Worm (Caenorhabditis elegans) whole organism, L4 larva: ENCODE measurements around the gene T05C7.5.
A peak's percentile ranks its signal among the peaks of the same experiment; 100 is the strongest.
"Not testable (repeated sequence)": the region's sequence is repeated elsewhere in the genome, so short reads cannot be mapped to it uniquely, and the experiment has no call there.

ENCODE experiments used
- D1046.2 ChIP-seq: fragments of 200-800 bp; sonication (Bioruptor generic); IDR thresholded peaks from 2 replicates; pipeline ENCODE4 v1.3.6; 2022; ENCODE audit warnings: missing genetic modification characterization, missing compliant biosample characterization
- F37D6.2 ChIP-seq: sonication (generic microtip); optimal IDR thresholded peaks from 2 replicates; lab custom pipeline; 2016; ENCODE audit warnings: mild to moderate bottlenecking, missing genetic modification characterization, missing compliant biosample characterization
- F44E2.7 ChIP-seq: fragments of 200-800 bp; sonication (Bioruptor generic); IDR thresholded peaks from 2 replicates; pipeline ENCODE4 v2.1.2; 2022; ENCODE audit warnings: missing genetic modification characterization, missing compliant biosample characterization
- F49E8.2 ChIP-seq: sonication (generic microtip); optimal IDR thresholded peaks from 2 replicates; lab custom pipeline; 2016; ENCODE audit warnings: missing compliant biosample characterization, mild to moderate bottlenecking, missing genetic modification characterization, borderline replicate concordance
- T26A8.4 ChIP-seq: fragments of 200-800 bp; sonication (Bioruptor generic); IDR thresholded peaks from 2 replicates; pipeline ENCODE4 v1.3.6; 2022; ENCODE audit warnings: missing genetic modification characterization, missing compliant biosample characterization
- Y105C5A.15 ChIP-seq: fragments of 200-800 bp; sonication (Bioruptor generic); IDR thresholded peaks from 2 replicates; pipeline ENCODE4 v1.3.6; 2022; ENCODE audit warnings: missing genetic modification characterization, missing compliant biosample characterization
- Y75B8A.6 ChIP-seq: fragments of 200-800 bp; sonication (Bioruptor generic); IDR thresholded peaks from 2 replicates; pipeline ENCODE4 v1.3.6; 2022; ENCODE audit warnings: missing genetic modification reagents, missing genetic modification characterization, missing compliant biosample characterization
- aly-2 ChIP-seq: sonication (generic microtip); optimal IDR thresholded peaks from 2 replicates; lab custom pipeline; 2018; ENCODE audit warnings: missing biosample characterization, missing genetic modification characterization
- arid-1 ChIP-seq: fragments of 200-800 bp; sonication (Bioruptor generic); conservative IDR thresholded peaks from 2 replicates; pipeline ENCODE4 v1.3.6; 2022; ENCODE audit warnings: missing genetic modification reagents, missing genetic modification characterization, missing compliant biosample characterization
- attf-4 ChIP-seq: sonication (generic microtip); optimal IDR thresholded peaks from 3 replicates; lab custom pipeline; 2017; ENCODE audit warnings: missing biosample characterization, missing genetic modification characterization
- ceh-62 ChIP-seq: sonication (generic microtip); optimal IDR thresholded peaks from 2 replicates; lab custom pipeline; 2017; ENCODE audit warnings: missing biosample characterization, missing genetic modification characterization
- ces-1 ChIP-seq: fragments of 150-350 bp; sonication (generic microtip); optimal IDR thresholded peaks from 4 replicates; lab custom pipeline; 2014; ENCODE audit warnings: missing biosample characterization, missing genetic modification reagents, missing genetic modification characterization
- cey-2 ChIP-seq: sonication (generic microtip); optimal IDR thresholded peaks from 3 replicates; lab custom pipeline; 2017; ENCODE audit warnings: missing genetic modification characterization, mild to moderate bottlenecking, missing compliant biosample characterization, antibody characterized with exemption, borderline replicate concordance; ENCODE audit not compliant: insufficient read depth
- daf-19 ChIP-seq: fragments of 200-800 bp; sonication (Bioruptor generic); conservative IDR thresholded peaks from 2 replicates; pipeline ENCODE4 v1.3.6; 2022; ENCODE audit warnings: missing genetic modification characterization, missing compliant biosample characterization
- daf-8 ChIP-seq: fragments of 200-800 bp; sonication (Bioruptor generic); IDR thresholded peaks from 2 replicates; pipeline ENCODE4 v1.3.6; 2022; ENCODE audit warnings: missing genetic modification characterization, missing compliant biosample characterization
- dmd-8 ChIP-seq: fragments of 200-800 bp; sonication (Bioruptor generic); IDR thresholded peaks from 2 replicates; pipeline ENCODE4 v1.3.6; 2022; ENCODE audit warnings: missing genetic modification characterization, missing compliant biosample characterization
- dpl-1 ChIP-seq: fragments of 150-350 bp; optimal IDR thresholded peaks from 2 replicates; lab custom pipeline; 2014; ENCODE audit warnings: missing biosample characterization, missing genetic modification reagents, missing genetic modification characterization
- dve-1 ChIP-seq: sonication (generic microtip); optimal IDR thresholded peaks from 2 replicates; lab custom pipeline; 2017; ENCODE audit warnings: antibody characterized with exemption, mild to moderate bottlenecking, missing genetic modification characterization, missing compliant biosample characterization; ENCODE audit not compliant: insufficient read depth
- egl-27 ChIP-seq: sonication (generic microtip); optimal IDR thresholded peaks from 3 replicates; lab custom pipeline; 2017; ENCODE audit warnings: missing biosample characterization, missing genetic modification reagents, missing genetic modification characterization
- gei-8 ChIP-seq: fragments of 200-800 bp; sonication (Bioruptor generic); optimal IDR thresholded peaks from 2 replicates; lab custom pipeline; 2018; ENCODE audit warnings: mild to moderate bottlenecking, missing genetic modification characterization, missing compliant biosample characterization
- hif-1 ChIP-seq, 2 experiments: sonication (generic microtip); optimal IDR thresholded peaks; 2 replicates each; lab custom pipeline; 2016 to 2017; ENCODE audit warnings: missing compliant biosample characterization in 2 of 2, missing genetic modification characterization in 2 of 2, missing genetic modification reagents in 2 of 2, missing genotype in 2 of 2, mild to moderate bottlenecking in 1 of 2
- jun-1 ChIP-seq: fragments of 150-350 bp; optimal IDR thresholded peaks from 2 replicates; lab custom pipeline; 2014; ENCODE audit warnings: missing biosample characterization, missing genetic modification reagents, missing genetic modification characterization
- lim-7 ChIP-seq: fragments of 200-800 bp; sonication (Bioruptor generic); IDR thresholded peaks from 2 replicates; pipeline ENCODE4 v1.3.6; 2022; ENCODE audit warnings: missing genetic modification characterization, missing compliant biosample characterization
- lin-1 ChIP-seq: fragments of 200-800 bp; sonication (Bioruptor generic); IDR thresholded peaks from 2 replicates; pipeline ENCODE4 v1.3.6; 2022; ENCODE audit warnings: missing genetic modification reagents, missing genetic modification characterization, missing compliant biosample characterization
- lin-38 ChIP-seq: fragments of 200-800 bp; sonication (Bioruptor generic); IDR thresholded peaks from 2 replicates; pipeline ENCODE4 v1.3.6; 2022; ENCODE audit warnings: missing genetic modification reagents, missing genetic modification characterization, missing compliant biosample characterization
- lsy-2 ChIP-seq, 2 experiments: fragments of 150-350 bp in 1 of 2; sonication (generic microtip) in 1 of 2; optimal IDR thresholded peaks; 2 replicates each; lab custom pipeline; 2014 to 2017; ENCODE audit warnings: missing biosample characterization in 2 of 2, missing genetic modification characterization in 2 of 2
- madf-5 ChIP-seq, 2 experiments: fragments of 200-800 bp; sonication (Bioruptor generic); IDR thresholded peaks; 2 replicates each; pipeline ENCODE4 v1.3.6; 2022; ENCODE audit warnings: missing compliant biosample characterization in 2 of 2, missing genetic modification characterization in 2 of 2
- mdt-29 ChIP-seq: fragments of 200-800 bp; sonication (Bioruptor generic); IDR thresholded peaks from 2 replicates; pipeline ENCODE4 v1.3.6; 2022; ENCODE audit warnings: missing genetic modification reagents, missing genetic modification characterization, missing compliant biosample characterization
- mes-2 ChIP-seq: sonication (generic microtip); optimal IDR thresholded peaks from 2 replicates; lab custom pipeline; 2016; ENCODE audit warnings: missing genotype, mild to moderate bottlenecking, missing genetic modification characterization, missing compliant biosample characterization; ENCODE audit not compliant: poor library complexity, severe bottlenecking
- nhr-10 ChIP-seq: fragments of 150-350 bp; optimal IDR thresholded peaks from 2 replicates; lab custom pipeline; 2014; ENCODE audit warnings: missing biosample characterization, missing genetic modification characterization
- nhr-111 ChIP-seq: fragments of 200-800 bp; sonication (Bioruptor generic); optimal IDR thresholded peaks from 2 replicates; lab custom pipeline; 2018; ENCODE audit warnings: mild to moderate bottlenecking, missing genetic modification characterization, missing compliant biosample characterization
- nhr-41 ChIP-seq: fragments of 200-800 bp; sonication (Bioruptor generic); IDR thresholded peaks from 2 replicates; pipeline ENCODE4 v1.3.6; 2022; ENCODE audit warnings: missing genetic modification reagents, missing genetic modification characterization, missing compliant biosample characterization
- nhr-42 ChIP-seq: fragments of 200-800 bp; sonication (Bioruptor generic); IDR thresholded peaks from 2 replicates; pipeline ENCODE4 v1.3.6; 2022; ENCODE audit warnings: missing genetic modification characterization, missing compliant biosample characterization
- nhr-6 ChIP-seq: fragments of 150-350 bp; optimal IDR thresholded peaks from 2 replicates; lab custom pipeline; 2014; ENCODE audit warnings: missing biosample characterization, missing genetic modification characterization
- nhr-76 ChIP-seq: fragments of 150-350 bp; optimal IDR thresholded peaks from 2 replicates; lab custom pipeline; 2014; ENCODE audit warnings: missing biosample characterization, missing genetic modification characterization
- nhr-77 ChIP-seq: fragments of 150-350 bp; optimal IDR thresholded peaks from 2 replicates; lab custom pipeline; 2014; ENCODE audit warnings: missing biosample characterization, missing genetic modification characterization
- pha-4 ChIP-seq, 2 experiments: fragments of 150-350 bp in 1 of 2; fragments of 200-800 bp in 1 of 2; sonication (Bioruptor generic) in 1 of 2; IDR thresholded peaks in 1 of 2; optimal IDR thresholded peaks in 1 of 2; 2 replicates each; pipeline versions ENCODE4 v1.3.6 to Lab custom; 2014 to 2022; ENCODE audit warnings: missing genetic modification characterization in 2 of 2, missing genetic modification reagents in 2 of 2, missing biosample characterization in 1 of 2, missing compliant biosample characterization in 1 of 2
- php-3 ChIP-seq: fragments of 200-800 bp; sonication (Bioruptor generic); IDR thresholded peaks from 2 replicates; pipeline ENCODE4 v1.3.6; 2022; ENCODE audit warnings: missing genetic modification reagents, missing genetic modification characterization, missing compliant biosample characterization
- pqm-1 ChIP-seq: sonication (generic microtip); optimal IDR thresholded peaks from 2 replicates; lab custom pipeline; 2017; ENCODE audit warnings: missing biosample characterization, missing genetic modification characterization
- saeg-2 ChIP-seq: fragments of 200-800 bp; sonication (Bioruptor generic); IDR thresholded peaks from 2 replicates; pipeline ENCODE4 v1.3.6; 2022; ENCODE audit warnings: missing genetic modification reagents, missing genetic modification characterization, missing compliant biosample characterization
- spr-1 ChIP-seq: sonication (generic microtip); optimal IDR thresholded peaks from 2 replicates; lab custom pipeline; 2016; ENCODE audit warnings: mild to moderate bottlenecking, missing genetic modification characterization, missing compliant biosample characterization
- spr-3 ChIP-seq: fragments of 200-800 bp; sonication (Bioruptor generic); optimal IDR thresholded peaks from 2 replicates; lab custom pipeline; 2018; ENCODE audit warnings: mild to moderate bottlenecking, missing genetic modification characterization, missing compliant biosample characterization
- zfp-3 ChIP-seq: fragments of 200-800 bp; sonication (Bioruptor generic); conservative IDR thresholded peaks from 2 replicates; pipeline ENCODE4 v1.3.6; 2022; ENCODE audit warnings: missing genetic modification reagents, missing genetic modification characterization, missing compliant biosample characterization
- zip-2 ChIP-seq: fragments of 150-350 bp; optimal IDR thresholded peaks from 2 replicates; lab custom pipeline; 2014; ENCODE audit warnings: missing biosample characterization, missing genetic modification characterization
- ztf-11 ChIP-seq: fragments of 150-350 bp; optimal IDR thresholded peaks from 2 replicates; lab custom pipeline; 2014; ENCODE audit warnings: missing biosample characterization, missing genetic modification characterization

The T05C7.5 gene

ce11 chrIV:61448-61847 lies 2.7 kb upstream of the T05C7.5 start, which contains the start of gene T05C7.7:
T05C7.7 (plus strand) TSS chrIV:61748.
- not testable (repeated sequence) for TF ChIP-seq dve-1 (tag; lab: Kevin White, UChicago); lin-1 (GFP tag; lab: Robert Waterston, UW); nhr-42 (GFP tag; lab: Robert Waterston, UW)

DNA sequence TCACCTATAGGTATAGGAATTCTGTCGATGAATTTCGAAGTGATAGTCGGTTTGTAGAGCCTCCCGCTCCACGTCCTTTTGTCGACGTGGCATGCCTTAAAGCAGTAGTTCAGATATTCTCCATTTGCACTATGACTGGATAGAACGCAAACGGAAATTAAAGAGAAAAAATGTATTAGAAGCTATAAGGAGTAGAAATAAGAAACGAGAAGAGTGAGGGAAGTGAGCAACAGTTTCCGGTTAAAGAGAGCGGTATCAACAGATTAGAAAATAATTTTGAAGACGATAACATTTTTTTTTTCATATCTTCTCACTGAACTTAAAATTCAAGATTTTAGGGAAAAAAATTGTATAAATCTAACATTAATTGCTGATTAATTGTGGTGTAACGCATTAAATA lies 5.2 kb downstream of the T05C7.5 start, which contains the start of gene T05C7.4:
Gene T05C7.4, minus strand, starts transcription at position 101 of the 400 bp plus-strand sequence.
- no peak for TF ChIP-seq php-3
- no peak for TF ChIP-seq daf-19 (GFP tag; lab: Robert Waterston, UW)
- no peak for TF ChIP-seq lsy-2 (tag; optimal IDR thresholded peaks at IDR 0.05; lab: Kevin White, UChicago)
- no peak for TF ChIP-seq mdt-29
- no peak for TF ChIP-seq nhr-6 (tag; lab: Kevin White, UChicago)

- TF ChIP-seq jun-1 (tag; lab: Kevin White, UChicago): no peak
- TF ChIP-seq daf-8 (GFP tag; lab: Robert Waterston, UW): no peak
- peak in 1 of 2 experiments; percentile 42 for TF ChIP-seq hif-1 (tag; optimal IDR thresholded peaks at IDR 0.05; lab: Kevin White, UChicago)
- no peak for TF ChIP-seq saeg-2 (GFP tag; lab: Robert Waterston, UW)
- no peak for TF ChIP-seq zfp-3 (GFP tag; lab: Robert Waterston, UW)
- no peak for TF ChIP-seq F44E2.7 (GFP tag; lab: Robert Waterston, UW)
- TF ChIP-seq ztf-11 (tag; lab: Kevin White, UChicago): no peak
- TF ChIP-seq zip-2 (tag; lab: Kevin White, UChicago): no peak
- TF ChIP-seq nhr-10 (tag; lab: Kevin White, UChicago): no peak
- TF ChIP-seq dpl-1 (GFP tag; lab: Kevin White, UChicago): peak; percentile 29
- TF ChIP-seq spr-1 (tag; lab: Kevin White, UChicago): no peak
- TF ChIP-seq dmd-8 (GFP tag; lab: Robert Waterston, UW): no peak
- no peak for TF ChIP-seq spr-3
- TF ChIP-seq nhr-6 (tag; lab: Kevin White, UChicago): no peak
- no peak for TF ChIP-seq nhr-41 (GFP tag; lab: Robert Waterston, UW)
- TF ChIP-seq attf-4 (tag; lab: Kevin White, UChicago): no peak
- TF ChIP-seq egl-27: no peak
- TF ChIP-seq dve-1 (tag; lab: Kevin White, UChicago): peak; percentile 73
- TF ChIP-seq pqm-1: peak; percentile 31
- TF ChIP-seq mdt-29: no peak
- no peak for TF ChIP-seq cey-2 (tag; lab: Kevin White, UChicago)
- no peak for TF ChIP-seq ceh-62 (tag; lab: Kevin White, UChicago)
- TF ChIP-seq arid-1 (GFP tag; lab: Robert Waterston, UW): no peak
- TF ChIP-seq D1046.2: no peak
- TF ChIP-seq nhr-77 (tag; lab: Kevin White, UChicago): peak; percentile 27
- no peak for TF ChIP-seq Y105C5A.15 (GFP tag; lab: Robert Waterston, UW)
- no peak for TF ChIP-seq nhr-42 (GFP tag; lab: Robert Waterston, UW)
- no peak for TF ChIP-seq lim-7 (GFP tag; lab: Robert Waterston, UW)
- TF ChIP-seq Y75B8A.6 (GFP tag; lab: Robert Waterston, UW): no peak
- TF ChIP-seq gei-8 (GFP tag; lab: Kevin White, UChicago): no peak
- TF ChIP-seq lsy-2 (tag; optimal IDR thresholded peaks at IDR 0.05; lab: Kevin White, UChicago): peak in 1 of 2 experiments; percentile 21
- no peak for TF ChIP-seq pha-4 (GFP tag; IDR thresholded peaks at IDR 0.05; lab: Robert Waterston, UW)
- TF ChIP-seq pha-4 (tag; optimal IDR thresholded peaks at IDR 0.05; lab: Kevin White, UChicago): peak; percentile 14
- TF ChIP-seq nhr-111 (GFP tag; lab: Kevin White, UChicago): no peak
- TF ChIP-seq aly-2 (tag; lab: Kevin White, UChicago): no peak
- no peak for TF ChIP-seq F37D6.2 (tag; lab: Kevin White, UChicago)
- no peak for TF ChIP-seq F49E8.2 (tag; lab: Kevin White, UChicago)
- no peak for TF ChIP-seq T26A8.4
- no peak for TF ChIP-seq nhr-76 (tag; lab: Kevin White, UChicago)
- no peak for TF ChIP-seq madf-5 (GFP tag; IDR thresholded peaks at IDR 0.05; lab: Robert Waterston, UW)
- TF ChIP-seq lin-38 (GFP tag; lab: Robert Waterston, UW): no peak; the same call in 1 of the 2 replicates
- TF ChIP-seq ces-1 (GFP tag; lab: Kevin White, UChicago): no peak
- no peak for TF ChIP-seq daf-19 (GFP tag; lab: Robert Waterston, UW)
- TF ChIP-seq mes-2 (tag; lab: Kevin White, UChicago): peak; percentile 65
Measured at ce11 chrIV:51219-51618, 7.5 kb downstream of the T05C7.5 start.
